Worm (Caenorhabditis elegans): Measurements from ENCODE around the gene srh-137.

- TF ChIP-seq cog-1 (tag; optimal IDR thresholded peaks at IDR 0.05) (no peak), flt-1 (GFP tag; IDR thresholded peaks at IDR 0.05) (no peak), tab-1 (GFP tag; IDR thresholded peaks at IDR 0.05) (no peak), med-1 (GFP tag; optimal IDR thresholded peaks at IDR 0.05; ENCODE audit: insufficient read depth) (no peak), klf-2 (GFP tag; conservative IDR thresholded peaks at IDR 0.05) (no peak), ztf-29 (GFP tag; IDR thresholded peaks at IDR 0.05) (no peak), ztf-23 (GFP tag; IDR thresholded peaks at IDR 0.05) (no peak), T22C8.4 (GFP tag; IDR thresholded peaks at IDR 0.05) (no peak), ref-1 (GFP tag; conservative IDR thresholded peaks at IDR 0.05) (no peak)
These were observed 42.1 kb downstream of the srh-137 start for ce11 chrV:16674399-16674798.

Measured in whole organism, midembryonic.